Worm (Caenorhabditis elegans) whole organism, mixed stage, embryonic: Measurements from ENCODE around the gene eelo-2.

Source experiments
- M03D4.4 ChIP-seq: sonication (generic microtip); optimal IDR thresholded peaks from 2 replicates; lab custom pipeline; 2017; ENCODE audit warnings: mild to moderate bottlenecking, missing genetic modification characterization, missing compliant biosample characterization
- bed-3 ChIP-seq: fragments of 200-800 bp; sonication (Bioruptor generic); optimal IDR thresholded peaks from 3 replicates; lab custom pipeline; 2018; ENCODE audit warnings: mild to moderate bottlenecking, missing genetic modification characterization, moderate library complexity, missing compliant biosample characterization
- blmp-1 ChIP-seq: fragments of 150-350 bp; optimal IDR thresholded peaks from 2 replicates; lab custom pipeline; 2014; ENCODE audit warnings: missing biosample characterization, missing genetic modification characterization
- ceh-39 ChIP-seq: fragments of 150-350 bp; optimal IDR thresholded peaks from 2 replicates; lab custom pipeline; 2014; ENCODE audit warnings: missing biosample characterization, missing genetic modification characterization
- ceh-43 ChIP-seq: fragments of 200-800 bp; sonication (Bioruptor generic); optimal IDR thresholded peaks from 2 replicates; lab custom pipeline; 2018; ENCODE audit warnings: mild to moderate bottlenecking, missing genetic modification characterization, moderate library complexity, missing compliant biosample characterization
- ceh-83 ChIP-seq: fragments of 200-800 bp; sonication (Bioruptor generic); optimal IDR thresholded peaks from 2 replicates; lab custom pipeline; 2018; ENCODE audit warnings: mild to moderate bottlenecking, missing genetic modification characterization, missing compliant biosample characterization
- ces-1 ChIP-seq: fragments of 150-350 bp; optimal IDR thresholded peaks from 2 replicates; lab custom pipeline; 2014; ENCODE audit warnings: missing biosample characterization, missing genetic modification reagents, missing genetic modification characterization
- cnd-1 ChIP-seq: fragments of 200-800 bp; sonication (Bioruptor generic); optimal IDR thresholded peaks from 2 replicates; lab custom pipeline; 2018; ENCODE audit warnings: mild to moderate bottlenecking, missing genetic modification characterization, missing compliant biosample characterization
- drap-1 ChIP-seq: fragments of 200-800 bp; sonication (Bioruptor generic); optimal IDR thresholded peaks from 3 replicates; lab custom pipeline; 2018; ENCODE audit warnings: mild to moderate bottlenecking, missing genetic modification characterization, missing compliant biosample characterization
- elt-1 ChIP-seq: sonication (generic microtip); optimal IDR thresholded peaks from 2 replicates; lab custom pipeline; 2017; ENCODE audit warnings: missing genetic modification characterization, mild to moderate bottlenecking, missing compliant biosample characterization, antibody characterized with exemption, moderate library complexity, borderline replicate concordance; ENCODE audit not compliant: insufficient read depth
- elt-3 ChIP-seq: fragments of 150-350 bp; optimal IDR thresholded peaks from 2 replicates; lab custom pipeline; 2014; ENCODE audit warnings: missing biosample characterization, missing genetic modification characterization
- flh-1 ChIP-seq: fragments of 200-800 bp; sonication (Bioruptor generic); optimal IDR thresholded peaks from 2 replicates; lab custom pipeline; 2018; ENCODE audit warnings: mild to moderate bottlenecking, missing genetic modification characterization, moderate library complexity, missing compliant biosample characterization
- ham-2 ChIP-seq: fragments of 200-800 bp; sonication (Bioruptor generic); optimal IDR thresholded peaks from 2 replicates; lab custom pipeline; 2018; ENCODE audit warnings: mild to moderate bottlenecking, missing genetic modification characterization, missing compliant biosample characterization
- hlh-1 ChIP-seq: fragments of 150-350 bp; optimal IDR thresholded peaks from 2 replicates; lab custom pipeline; 2014; ENCODE audit warnings: missing biosample characterization, missing genetic modification reagents, missing genetic modification characterization
- lin-13 ChIP-seq: fragments of 150-350 bp; optimal IDR thresholded peaks from 2 replicates; lab custom pipeline; 2014; ENCODE audit warnings: missing biosample characterization, missing genetic modification characterization
- lin-32 ChIP-seq: fragments of 200-800 bp; sonication (Bioruptor generic); optimal IDR thresholded peaks from 2 replicates; lab custom pipeline; 2018; ENCODE audit warnings: mild to moderate bottlenecking, missing genetic modification characterization, missing compliant biosample characterization
- lsy-2 ChIP-seq: fragments of 150-350 bp; optimal IDR thresholded peaks from 2 replicates; lab custom pipeline; 2014; ENCODE audit warnings: missing biosample characterization, missing genetic modification characterization
- mab-5 ChIP-seq: fragments of 150-350 bp; optimal IDR thresholded peaks from 2 replicates; lab custom pipeline; 2014; ENCODE audit warnings: missing biosample characterization, missing genetic modification characterization
- mep-1 ChIP-seq: fragments of 150-350 bp; optimal IDR thresholded peaks from 2 replicates; lab custom pipeline; 2017; ENCODE audit warnings: missing biosample characterization, missing genetic modification reagents, missing genetic modification characterization, inconsistent platforms
- mls-2 ChIP-seq: sonication (generic microtip); optimal IDR thresholded peaks from 2 replicates; lab custom pipeline; 2016; ENCODE audit warnings: mild to moderate bottlenecking, missing genetic modification characterization, moderate library complexity, missing compliant biosample characterization
- nhr-12 ChIP-seq: fragments of 150-350 bp; optimal IDR thresholded peaks from 2 replicates; lab custom pipeline; 2014; ENCODE audit warnings: missing biosample characterization, missing genetic modification characterization
- nhr-2 ChIP-seq: fragments of 150-350 bp; optimal IDR thresholded peaks from 2 replicates; lab custom pipeline; 2014; ENCODE audit warnings: missing biosample characterization, missing genetic modification characterization
- nhr-237 ChIP-seq: fragments of 150-350 bp; optimal IDR thresholded peaks from 2 replicates; lab custom pipeline; 2014; ENCODE audit warnings: missing biosample characterization, missing genetic modification characterization
- nhr-28 ChIP-seq: fragments of 150-350 bp; optimal IDR thresholded peaks from 2 replicates; lab custom pipeline; 2014; ENCODE audit warnings: missing biosample characterization, missing genetic modification characterization
- nhr-76 ChIP-seq: sonication (generic microtip); optimal IDR thresholded peaks from 2 replicates; lab custom pipeline; 2017; ENCODE audit warnings: missing biosample characterization, missing genetic modification characterization
- pha-4 ChIP-seq: fragments of 150-350 bp; optimal IDR thresholded peaks from 2 replicates; lab custom pipeline; 2018; ENCODE audit warnings: missing biosample characterization, missing genetic modification reagents, missing genetic modification characterization
- sem-2 ChIP-seq: fragments of 200-800 bp; sonication (Bioruptor generic); optimal IDR thresholded peaks from 2 replicates; lab custom pipeline; 2018; ENCODE audit warnings: mild to moderate bottlenecking, missing genetic modification characterization, missing compliant biosample characterization
- snpc-4 ChIP-seq: fragments of 150-350 bp; optimal IDR thresholded peaks from 2 replicates; lab custom pipeline; 2014; ENCODE audit warnings: missing biosample characterization, missing genetic modification characterization
- sptf-1 ChIP-seq: sonication (generic microtip); optimal IDR thresholded peaks from 2 replicates; lab custom pipeline; 2017; ENCODE audit warnings: mild to moderate bottlenecking, missing genetic modification characterization, moderate library complexity, missing compliant biosample characterization
- tbx-8 ChIP-seq: fragments of 200-800 bp; sonication (Bioruptor generic); optimal IDR thresholded peaks from 2 replicates; lab custom pipeline; 2018; ENCODE audit warnings: mild to moderate bottlenecking, missing genetic modification characterization, moderate library complexity, missing compliant biosample characterization
- unc-120 ChIP-seq: sonication (generic microtip); optimal IDR thresholded peaks from 2 replicates; lab custom pipeline; 2017; ENCODE audit warnings: missing genetic modification characterization, missing compliant biosample characterization; ENCODE audit not compliant: poor library complexity, severe bottlenecking
- unc-39 ChIP-seq: fragments of 150-350 bp; optimal IDR thresholded peaks from 2 replicates; lab custom pipeline; 2014; ENCODE audit warnings: missing biosample characterization, missing genetic modification characterization
- zip-8 ChIP-seq: fragments of 150-350 bp; optimal IDR thresholded peaks from 2 replicates; lab custom pipeline; 2014; ENCODE audit warnings: missing biosample characterization, missing genetic modification characterization
- ztf-11 ChIP-seq: fragments of 150-350 bp; optimal IDR thresholded peaks from 2 replicates; lab custom pipeline; 2014; ENCODE audit warnings: missing biosample characterization, missing genetic modification characterization

Gene eelo-2

DNA sequence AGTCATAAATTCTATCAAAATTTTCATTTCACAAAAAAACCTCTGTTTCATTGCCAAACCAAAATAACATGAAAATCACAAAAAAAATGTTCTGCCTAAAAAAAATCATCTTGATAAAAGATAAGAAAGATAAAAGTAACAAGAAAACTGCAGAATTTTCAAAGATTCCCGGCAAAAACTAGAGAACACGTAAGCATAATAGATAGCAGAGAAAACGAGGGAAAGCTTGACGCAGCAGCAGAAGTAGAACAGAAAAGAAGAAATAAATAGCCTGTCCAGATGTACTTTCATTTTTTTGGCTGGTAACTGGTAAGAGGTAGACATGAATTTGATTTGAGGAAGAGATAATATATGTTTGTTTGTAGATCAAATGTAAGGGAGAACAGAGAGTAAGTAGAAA, 39.2 kb upstream of the eelo-2 start:
- TF ChIP-seq nhr-12 (no peak), pha-4 (no peak), mls-2 (tag; lab: Kevin White, UChicago) (no peak), elt-1 (no peak), ceh-83 (GFP tag; lab: Kevin White, UChicago) (no peak), unc-120 (tag; lab: Kevin White, UChicago) (no peak), zip-8 (no peak), cnd-1 (tag; lab: Kevin White, UChicago) (no peak), sptf-1 (tag; lab: Kevin White, UChicago) (no peak), nhr-237 (tag; lab: Kevin White, UChicago) (no peak), ces-1 (GFP tag; lab: Kevin White, UChicago) (no peak), nhr-2 (tag; lab: Kevin White, UChicago) (no peak), nhr-76 (tag; lab: Kevin White, UChicago) (no peak), snpc-4 (tag; lab: Kevin White, UChicago) (no peak), hlh-1 (tag; lab: Kevin White, UChicago) (no peak), ceh-43 (GFP tag; lab: Kevin White, UChicago) (no peak), lin-13 (no peak), ztf-11 (tag; lab: Kevin White, UChicago) (no peak), ham-2 (GFP tag; lab: Kevin White, UChicago) (no peak), flh-1 (GFP tag; lab: Kevin White, UChicago) (no peak)

DNA sequence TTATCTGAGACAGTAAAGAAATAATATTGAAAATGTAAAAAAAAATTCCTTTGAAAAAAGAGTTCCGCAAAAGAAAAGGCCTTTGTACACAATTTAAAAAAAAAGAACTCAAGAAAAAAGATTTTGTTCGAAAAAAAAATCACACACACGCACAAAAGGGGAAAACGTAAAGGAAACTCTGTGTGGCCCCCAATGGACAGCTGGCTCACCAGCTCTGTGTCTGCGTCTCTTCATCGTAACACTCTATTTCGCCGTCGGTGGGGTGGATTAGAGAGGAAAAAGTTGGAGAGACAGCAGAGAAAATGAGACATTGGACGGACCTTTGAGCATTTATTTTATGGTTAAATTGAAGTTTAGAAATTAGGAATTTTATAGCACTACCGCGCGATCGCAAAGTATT, 34.9 kb upstream of the eelo-2 start:
- no peak for TF ChIP-seq drap-1 (GFP tag; lab: Kevin White, UChicago)
- no peak for TF ChIP-seq unc-39 (tag; lab: Kevin White, UChicago)
- peak; percentile 93 for TF ChIP-seq unc-120 (tag; lab: Kevin White, UChicago)
- no peak for TF ChIP-seq lsy-2
- no peak for TF ChIP-seq ham-2 (GFP tag; lab: Kevin White, UChicago)
- no peak for TF ChIP-seq nhr-237 (tag; lab: Kevin White, UChicago)
- TF ChIP-seq ceh-83 (GFP tag; lab: Kevin White, UChicago), result no peak
- TF ChIP-seq mep-1, result no peak
- no peak for TF ChIP-seq ceh-39 (tag; lab: Kevin White, UChicago)
- no peak for TF ChIP-seq ceh-43 (GFP tag; lab: Kevin White, UChicago)
- TF ChIP-seq pha-4, result no peak
- no peak for TF ChIP-seq nhr-2 (tag; lab: Kevin White, UChicago)
- TF ChIP-seq blmp-1 (tag; lab: Kevin White, UChicago), result no peak
- peak; percentile 79 for TF ChIP-seq cnd-1 (tag; lab: Kevin White, UChicago)
- no peak for TF ChIP-seq M03D4.4
- TF ChIP-seq nhr-76 (tag; lab: Kevin White, UChicago), result no peak
- TF ChIP-seq nhr-12, result no peak
- TF ChIP-seq lin-32 (GFP tag; lab: Kevin White, UChicago), result peak; percentile 86
- TF ChIP-seq elt-3 (tag; lab: Kevin White, UChicago), result no peak
- TF ChIP-seq tbx-8 (GFP tag; lab: Kevin White, UChicago), result no peak
- peak; percentile 78 for TF ChIP-seq hlh-1 (tag; lab: Kevin White, UChicago)
- no peak for TF ChIP-seq mls-2 (tag; lab: Kevin White, UChicago)
- no peak for TF ChIP-seq mab-5 (tag; lab: Kevin White, UChicago)
- TF ChIP-seq, all 35 proteins: peak for 4

DNA sequence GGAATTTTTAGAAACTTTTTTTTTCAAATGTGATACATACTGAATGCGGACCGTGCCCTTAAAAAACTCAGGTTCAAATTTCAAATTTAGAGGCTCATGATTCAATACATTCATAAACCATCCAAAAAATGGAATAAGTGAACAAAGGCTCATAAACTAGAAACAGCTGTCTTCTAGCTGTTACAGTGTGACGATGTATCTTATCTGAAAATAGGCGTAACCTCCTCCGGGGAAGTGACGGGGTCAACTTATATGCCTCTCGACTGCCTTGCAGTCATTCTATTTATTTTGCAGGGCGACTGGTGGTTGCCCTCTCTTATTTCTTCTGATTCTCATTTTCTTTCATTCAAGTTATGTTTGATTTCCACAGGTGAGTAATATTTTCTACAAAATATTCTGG, 33.9 kb upstream of the eelo-2 start, which contains the start of gene Y116A8B.1:
TSS of gene Y116A8B.1 (plus strand) at position 301 of the 400 bp plus-strand sequence.
- TF ChIP-seq ces-1 (GFP tag; lab: Kevin White, UChicago) (no peak), sptf-1 (tag; lab: Kevin White, UChicago) (no peak), ceh-39 (tag; lab: Kevin White, UChicago) (no peak), ztf-11 (tag; lab: Kevin White, UChicago) (no peak), mls-2 (tag; lab: Kevin White, UChicago) (no peak), nhr-28 (tag; lab: Kevin White, UChicago) (no peak), bed-3 (GFP tag; lab: Kevin White, UChicago) (no peak), mab-5 (tag; lab: Kevin White, UChicago) (no peak), tbx-8 (GFP tag; lab: Kevin White, UChicago) (no peak), blmp-1 (tag; lab: Kevin White, UChicago) (no peak), elt-1 (no peak)

DNA sequence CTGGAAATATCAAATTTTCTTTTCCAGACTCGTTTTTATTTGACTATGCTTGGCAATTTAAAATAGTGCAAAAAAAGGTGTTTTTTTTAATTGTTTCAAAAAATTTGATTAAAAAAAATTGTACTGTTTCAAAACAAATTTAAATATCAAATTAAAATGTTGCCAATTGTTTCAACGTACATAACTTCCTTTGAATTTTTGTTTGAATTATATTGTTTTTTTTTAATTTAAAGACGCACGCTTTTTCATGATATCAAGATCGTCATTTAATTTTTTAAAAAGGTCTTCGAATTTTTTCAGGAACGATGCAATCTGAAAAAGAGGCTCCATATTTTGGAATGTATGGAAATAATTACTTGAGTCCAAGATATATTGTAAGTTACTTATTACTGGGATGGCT, 26.5 kb upstream of the eelo-2 start, which contains the start of gene Y116A8B.4:
TSS of gene Y116A8B.4 (plus strand) at position 301 of the 400 bp plus-strand sequence.
- TF ChIP-seq flh-1 (GFP tag; lab: Kevin White, UChicago) (no peak), sem-2 (GFP tag; lab: Kevin White, UChicago) (no peak), ham-2 (GFP tag; lab: Kevin White, UChicago) (no peak), blmp-1 (tag; lab: Kevin White, UChicago) (no peak), cnd-1 (tag; lab: Kevin White, UChicago) (no peak), hlh-1 (tag; lab: Kevin White, UChicago) (no peak), zip-8 (no peak)
